Fruit fly (Drosophila melanogaster): ENCODE results near the gene vnd.
A peak's percentile ranks its signal among the peaks of the same experiment; 100 is the strongest.

- TF ChIP-seq Hr39 (GFP tag; optimal IDR thresholded peaks at IDR 0.05) (no peak), CG4318 (GFP tag; optimal IDR thresholded peaks at IDR 0.05) (no peak), Ets96B (tag; optimal IDR thresholded peaks at IDR 0.05) (no peak), Sox102F (GFP tag; optimal IDR thresholded peaks at IDR 0.05) (no peak), CG8632 (GFP tag; optimal IDR thresholded peaks at IDR 0.05) (peak; percentile 29), OdsH (GFP tag; optimal IDR thresholded peaks at IDR 0.05) (peak; percentile 19), CG11902 (GFP tag; optimal IDR thresholded peaks at IDR 0.05) (no peak), CG7368 (GFP tag; optimal IDR thresholded peaks at IDR 0.05) (peak; percentile 18), CG6854 (GFP tag; optimal IDR thresholded peaks at IDR 0.05) (no peak), achi (GFP tag; optimal IDR thresholded peaks at IDR 0.05) (peak; percentile 10), cyc (GFP tag; optimal IDR thresholded peaks at IDR 0.05) (no peak), vri (GFP tag; optimal IDR thresholded peaks at IDR 0.05) (no peak), Gug (GFP tag; IDR thresholded peaks at IDR 0.05) (no peak)
Measured at dm6 chrX:581825-582224, at the start of gene vnd.

Data from whole organism, prepupa.